Worm (Caenorhabditis elegans) whole organism, late embryonic: ENCODE data around the gene F38H4.3.

Experiments
- C08G9.2 ChIP-seq: sonication (generic microtip); optimal IDR thresholded peaks from 2 replicates; lab custom pipeline; 2016; ENCODE audit warnings: mild to moderate bottlenecking, missing genetic modification characterization, moderate library complexity, missing compliant biosample characterization
- F13H6.1 ChIP-seq: sonication (generic microtip); optimal IDR thresholded peaks from 2 replicates; lab custom pipeline; 2016; ENCODE audit warnings: missing genetic modification characterization, missing compliant biosample characterization
- T23F11.4 ChIP-seq: fragments of 200-800 bp; sonication (Bioruptor generic); optimal IDR thresholded peaks from 2 replicates; lab custom pipeline; 2018; ENCODE audit warnings: mild to moderate bottlenecking, missing genetic modification characterization, missing compliant biosample characterization
- ceh-19 ChIP-seq: fragments of 200-800 bp; sonication (Bioruptor generic); optimal IDR thresholded peaks from 2 replicates; lab custom pipeline; 2018; ENCODE audit warnings: mild to moderate bottlenecking, missing genetic modification characterization, missing compliant biosample characterization
- ceh-45 ChIP-seq: fragments of 200-800 bp; sonication (Bioruptor generic); IDR thresholded peaks from 2 replicates; pipeline ENCODE4 v1.3.6; 2022; ENCODE audit warnings: missing genetic modification reagents, missing genetic modification characterization, missing compliant biosample characterization
- ceh-48 ChIP-seq: sonication (generic microtip); optimal IDR thresholded peaks from 2 replicates; lab custom pipeline; 2016; ENCODE audit warnings: missing genetic modification characterization, inconsistent platforms, missing compliant biosample characterization
- ceh-9 ChIP-seq: sonication (generic microtip); optimal IDR thresholded peaks from 2 replicates; lab custom pipeline; 2016; ENCODE audit warnings: mild to moderate bottlenecking, missing genetic modification characterization, inconsistent platforms, missing compliant biosample characterization
- dmd-4 ChIP-seq: sonication (generic microtip); optimal IDR thresholded peaks from 2 replicates; lab custom pipeline; 2016; ENCODE audit warnings: borderline replicate concordance, missing genetic modification characterization, missing compliant biosample characterization
- dve-1 ChIP-seq: sonication (generic microtip); optimal IDR thresholded peaks from 2 replicates; lab custom pipeline; 2017; ENCODE audit warnings: antibody characterized with exemption, mild to moderate bottlenecking, missing genetic modification characterization, missing compliant biosample characterization
- elt-2 ChIP-seq: sonication (generic microtip); optimal IDR thresholded peaks from 2 replicates; lab custom pipeline; 2016; ENCODE audit warnings: missing genetic modification reagents, missing genetic modification characterization, missing compliant biosample characterization
- eyg-1 ChIP-seq: sonication (generic microtip); optimal IDR thresholded peaks from 2 replicates; lab custom pipeline; 2016; ENCODE audit warnings: missing genotype, missing genetic modification characterization, missing compliant biosample characterization
- fax-1 ChIP-seq: sonication (generic microtip); optimal IDR thresholded peaks from 2 replicates; lab custom pipeline; 2016; ENCODE audit warnings: missing genotype, missing genetic modification characterization, missing compliant biosample characterization
- fkh-6 ChIP-seq: sonication (generic microtip); optimal IDR thresholded peaks from 2 replicates; lab custom pipeline; 2016; ENCODE audit warnings: missing genetic modification characterization, missing compliant biosample characterization
- hlh-15 ChIP-seq: sonication (generic microtip); optimal IDR thresholded peaks from 2 replicates; lab custom pipeline; 2016; ENCODE audit warnings: missing genetic modification characterization, missing compliant biosample characterization
- hlh-30 ChIP-seq: sonication (generic microtip); optimal IDR thresholded peaks from 2 replicates; lab custom pipeline; 2017; ENCODE audit warnings: antibody characterized with exemption, missing genetic modification characterization, missing compliant biosample characterization; ENCODE audit not compliant: insufficient read depth
- hlh-6 ChIP-seq: sonication (generic microtip); optimal IDR thresholded peaks from 2 replicates; lab custom pipeline; 2016; ENCODE audit warnings: missing genotype, missing genetic modification characterization, missing compliant biosample characterization
- hlh-8 ChIP-seq: sonication (generic microtip); optimal IDR thresholded peaks from 2 replicates; lab custom pipeline; 2016; ENCODE audit warnings: missing genotype, missing genetic modification characterization, missing compliant biosample characterization
- lim-6 ChIP-seq: sonication (generic microtip); optimal IDR thresholded peaks from 2 replicates; lab custom pipeline; 2016; ENCODE audit warnings: missing genetic modification characterization, missing compliant biosample characterization
- lin-11 ChIP-seq: fragments of 200-800 bp; sonication (Bioruptor generic); optimal IDR thresholded peaks from 2 replicates; lab custom pipeline; 2018; ENCODE audit warnings: mild to moderate bottlenecking, missing genetic modification characterization, missing compliant biosample characterization
- nfya-1 ChIP-seq: sonication (generic microtip); optimal IDR thresholded peaks from 2 replicates; lab custom pipeline; 2017; ENCODE audit warnings: missing genetic modification characterization, mild to moderate bottlenecking, missing compliant biosample characterization, antibody characterized with exemption, moderate library complexity
- nhr-11 ChIP-seq: fragments of 150-350 bp; optimal IDR thresholded peaks from 2 replicates; lab custom pipeline; 2014; ENCODE audit warnings: missing biosample characterization, missing genetic modification characterization
- pat-9 ChIP-seq: fragments of 200-800 bp; sonication (Bioruptor generic); optimal IDR thresholded peaks from 2 replicates; lab custom pipeline; 2018; ENCODE audit warnings: mild to moderate bottlenecking, missing genetic modification characterization, moderate library complexity, missing compliant biosample characterization
- pax-1 ChIP-seq: fragments of 150-350 bp; optimal IDR thresholded peaks from 2 replicates; lab custom pipeline; 2014; ENCODE audit warnings: missing biosample characterization, missing genetic modification characterization
- pros-1 ChIP-seq: fragments of 150-350 bp; optimal IDR thresholded peaks from 2 replicates; lab custom pipeline; 2014; ENCODE audit warnings: missing biosample characterization, missing genetic modification reagents, missing genetic modification characterization
- rnt-1 ChIP-seq: sonication (generic microtip); optimal IDR thresholded peaks from 2 replicates; lab custom pipeline; 2016; ENCODE audit warnings: missing genetic modification characterization, missing compliant biosample characterization
- sdc-2 ChIP-seq: sonication (generic microtip); optimal IDR thresholded peaks from 2 replicates; lab custom pipeline; 2016; ENCODE audit warnings: missing genotype, missing genetic modification characterization, missing compliant biosample characterization
- sox-4 ChIP-seq: sonication (generic microtip); optimal IDR thresholded peaks from 2 replicates; lab custom pipeline; 2017; ENCODE audit warnings: mild to moderate bottlenecking, missing genetic modification characterization, inconsistent platforms, missing compliant biosample characterization
- tbx-2 ChIP-seq: sonication (generic microtip); optimal IDR thresholded peaks from 2 replicates; lab custom pipeline; 2016; ENCODE audit warnings: missing genetic modification characterization, missing compliant biosample characterization
- ttx-3 ChIP-seq: sonication (generic microtip); optimal IDR thresholded peaks from 2 replicates; lab custom pipeline; 2016; ENCODE audit warnings: missing genetic modification reagents, missing genetic modification characterization, missing compliant biosample characterization
- unc-3 ChIP-seq, 2 experiments: fragments of 200-800 bp in 1 of 2; sonication (Bioruptor generic) in 1 of 2; sonication (generic microtip) in 1 of 2; conservative IDR thresholded peaks in 1 of 2; optimal IDR thresholded peaks in 1 of 2; 2 replicates each; pipeline versions ENCODE4 v1.3.6 to Lab custom; 2016 to 2022; ENCODE audit warnings: missing compliant biosample characterization in 2 of 2, missing genetic modification characterization in 2 of 2, missing genetic modification reagents in 1 of 2
- zip-5 ChIP-seq: sonication (generic microtip); optimal IDR thresholded peaks from 2 replicates; lab custom pipeline; 2016; ENCODE audit warnings: missing genetic modification characterization, missing compliant biosample characterization
- ztf-16 ChIP-seq: sonication (generic microtip); optimal IDR thresholded peaks from 2 replicates; lab custom pipeline; 2017; ENCODE audit warnings: missing genetic modification characterization, missing compliant biosample characterization

The F38H4.3 gene

ce11 chrIV:11892545-11892944 lies 50.3 kb downstream of the F38H4.3 start:
- TF ChIP-seq unc-3 (GFP tag; conservative IDR thresholded peaks at IDR 0.05; lab: Robert Waterston, UW) (no peak), unc-3 (tag; optimal IDR thresholded peaks at IDR 0.05; lab: Kevin White, UChicago) (no peak), ztf-16 (tag; lab: Kevin White, UChicago) (no peak), ceh-45 (GFP tag; lab: Robert Waterston, UW) (no peak), F13H6.1 (no peak), rnt-1 (tag; lab: Kevin White, UChicago) (no peak), hlh-15 (no peak), tbx-2 (tag; lab: Kevin White, UChicago) (no peak), pat-9 (no peak), lin-11 (tag; lab: Kevin White, UChicago) (no peak), fkh-6 (tag; lab: Kevin White, UChicago) (no peak), C08G9.2 (no peak), pax-1 (tag; lab: Kevin White, UChicago) (no peak), sdc-2 (tag; lab: Kevin White, UChicago) (no peak), dve-1 (tag; lab: Kevin White, UChicago) (no peak), zip-5 (tag; lab: Kevin White, UChicago) (no peak), nfya-1 (tag; lab: Kevin White, UChicago) (no peak)
- TF ChIP-seq, all 69 proteins: peak for 0

- TF ChIP-seq T23F11.4 (GFP tag; lab: Kevin White, UChicago): no peak
- no peak for TF ChIP-seq pros-1
- no peak for TF ChIP-seq hlh-6 (tag; lab: Kevin White, UChicago)
- no peak for TF ChIP-seq eyg-1 (tag; lab: Kevin White, UChicago)
- no peak for TF ChIP-seq hlh-8 (tag; lab: Kevin White, UChicago)
- no peak for TF ChIP-seq pat-9
- TF ChIP-seq hlh-30 (tag; lab: Kevin White, UChicago): no peak
- no peak for TF ChIP-seq ttx-3 (tag; lab: Kevin White, UChicago)
- TF ChIP-seq ceh-19 (GFP tag; lab: Kevin White, UChicago): no peak
- no peak for TF ChIP-seq elt-2 (tag; lab: Kevin White, UChicago)
- TF ChIP-seq ceh-9: no peak
- TF ChIP-seq dmd-4 (tag; lab: Kevin White, UChicago): no peak
- TF ChIP-seq ceh-48 (tag; lab: Kevin White, UChicago): no peak
- TF ChIP-seq sdc-2 (tag; lab: Kevin White, UChicago): no peak
- TF ChIP-seq lim-6: no peak
- no peak for TF ChIP-seq fax-1 (tag; lab: Kevin White, UChicago)
- no peak for TF ChIP-seq nhr-11 (tag; lab: Kevin White, UChicago)
- TF ChIP-seq sox-4: no peak
These were observed 51.1 kb downstream of the F38H4.3 start for ce11 chrIV:11893336-11893735.
